Fruit fly (Drosophila melanogaster): ENCODE results near the gene Mitofilin.
A peak's percentile ranks its signal among the peaks of the same experiment; 100 is the strongest.

Mitofilin gene

dm6 chr3R:22023041-22023626 is at the start of gene Mitofilin, which contains the start of gene mRpL35 (continued):
- TF ChIP-seq bowl (GFP tag; IDR thresholded peaks at IDR 0.05) (no peak), Bgb (GFP tag; IDR thresholded peaks at IDR 0.05; ENCODE audit: partially characterized antibody) (peak; percentile 54), CG11085 (GFP tag; IDR thresholded peaks at IDR 0.05) (no peak), Sry-δ (GFP tag; optimal IDR thresholded peaks at IDR 0.05) (peak; percentile 94), CG34224 (GFP tag; IDR thresholded peaks at IDR 0.05; ENCODE audit: partially characterized antibody) (0 out of 3 replicates have a peak, but pooled peaks have one; percentile 24), Xrp1 (GFP tag; IDR thresholded peaks at IDR 0.05) (no peak), Ets65A (GFP tag) (peak; percentile 90), pzg (GFP tag; optimal IDR thresholded peaks at IDR 0.05) (peak; percentile 50), CG4424 (GFP tag; optimal IDR thresholded peaks at IDR 0.05) (peak; percentile 38), hkb (optimal IDR thresholded peaks at IDR 0.05) (no peak), hkb (GFP tag; IDR thresholded peaks at IDR 0.05) (no peak), CG3995 (GFP tag; optimal IDR thresholded peaks at IDR 0.05) (peak; percentile 19), CG7963 (GFP tag; IDR thresholded peaks at IDR 0.05; ENCODE audit: partially characterized antibody) (0 out of 3 replicates have a peak, but pooled peaks have one; percentile 22), grau (tag; optimal IDR thresholded peaks at IDR 0.05) (peak; percentile 41), chinmo (GFP tag; IDR thresholded peaks at IDR 0.05; ENCODE audit: partially characterized antibody) (0 out of 4 replicates have a peak, but pooled peaks have one; percentile 34), klu (GFP tag; IDR thresholded peaks at IDR 0.05) (peak; percentile 52), CG8924 (tag; optimal IDR thresholded peaks at IDR 0.05) (peak; percentile 36), Sin3A (optimal IDR thresholded peaks at IDR 0.05) (peak; percentile 97), Dll (GFP tag; IDR thresholded peaks at IDR 0.05; ENCODE audit: partially characterized antibody) (peak; percentile 66), nerfin-2 (GFP tag; IDR thresholded peaks at IDR 0.05; ENCODE audit: partially characterized antibody) (no peak), CG13296 (GFP tag; optimal IDR thresholded peaks at IDR 0.05) (no peak), CG4820 (GFP tag; optimal IDR thresholded peaks at IDR 0.05) (peak; percentile 6), al (GFP tag; IDR thresholded peaks at IDR 0.05) (0 out of 2 replicates have a peak, but pooled peaks have one; percentile 37), NC2β (GFP tag; optimal IDR thresholded peaks at IDR 0.05) (peak; percentile 53), H2.0 (GFP tag; IDR thresholded peaks at IDR 0.05) (peak; percentile 27; the same call in 1 of the 2 replicates), insv (GFP tag; optimal IDR thresholded peaks at IDR 0.05) (peak in 1 of 2 experiments; percentile 25), CG2116 (GFP tag; optimal IDR thresholded peaks at IDR 0.05) (peak; percentile 43), vvl (GFP tag; IDR thresholded peaks at IDR 0.05) (peak; percentile 47; the same call in 1 of the 2 replicates), az2 (GFP tag; optimal IDR thresholded peaks at IDR 0.05) (peak; percentile 34), CG18619 (GFP tag; optimal IDR thresholded peaks at IDR 0.05) (peak; percentile 24), Aef1 (GFP tag; IDR thresholded peaks at IDR 0.05) (0 out of 3 replicates have a peak, but pooled peaks have one; percentile 17), ind (GFP tag; optimal IDR thresholded peaks at IDR 0.05) (peak; percentile 44), CoRest (tag; optimal IDR thresholded peaks at IDR 0.05) (peak; percentile 67), gfzf (GFP tag; optimal IDR thresholded peaks at IDR 0.05) (peak; percentile 7), Max (GFP tag; optimal IDR thresholded peaks at IDR 0.05) (peak; percentile 42), MBD-R2 (GFP tag; IDR thresholded peaks at IDR 0.05) (peak; percentile 78), CG18476 (GFP tag; optimal IDR thresholded peaks at IDR 0.05) (no peak), slbo (GFP tag; IDR thresholded peaks at IDR 0.05) (peak; percentile 54), CG6791 (GFP tag; IDR thresholded peaks at IDR 0.05; ENCODE audit: partially characterized antibody) (peak; percentile 22; the same call in 2 of the 3 replicates), MESR4 (GFP tag; optimal IDR thresholded peaks at IDR 0.05) (peak; percentile 34), CG6689 (GFP tag; IDR thresholded peaks at IDR 0.05) (peak; percentile 31; the same call in 1 of the 2 replicates), bbx (GFP tag; IDR thresholded peaks at IDR 0.05; ENCODE audit: partially characterized antibody) (peak; percentile 53), twi (tag; optimal IDR thresholded peaks at IDR 0.05) (no peak), CG9215 (GFP tag; IDR thresholded peaks at IDR 0.05) (peak; percentile 48), CG1792 (GFP tag; optimal IDR thresholded peaks at IDR 0.05) (peak; percentile 39), zen2 (GFP tag; IDR thresholded peaks at IDR 0.05; ENCODE audit: partially characterized antibody) (peak; percentile 44; the same call in 1 of the 3 replicates), Chrac-16 (GFP tag; optimal IDR thresholded peaks at IDR 0.05) (peak; percentile 35), dysf (GFP tag; IDR thresholded peaks at IDR 0.05) (peak; percentile 23; the same call in 1 of the 3 replicates), hbn (GFP tag; IDR thresholded peaks at IDR 0.05; ENCODE audit: partially characterized antibody) (peak; percentile 45)

Data from whole organism, embryonic.